Worm (Caenorhabditis elegans) whole organism, L2 larva: ENCODE data around the gene F35F10.6.

ENCODE experiments used
- ceh-82 ChIP-seq: fragments of 150-350 bp; optimal IDR thresholded peaks from 2 replicates; lab custom pipeline; 2014; ENCODE audit warnings: missing biosample characterization, missing genetic modification characterization
- nhr-10 ChIP-seq: sonication (generic microtip); optimal IDR thresholded peaks from 2 replicates; lab custom pipeline; 2017; ENCODE audit warnings: missing biosample characterization, missing genetic modification characterization
- nhr-25 ChIP-seq: fragments of 150-350 bp; sonication (generic microtip); optimal IDR thresholded peaks from 3 replicates; lab custom pipeline; 2014; ENCODE audit warnings: missing biosample characterization, missing genetic modification characterization
- ztf-4 ChIP-seq: fragments of 150-350 bp; optimal IDR thresholded peaks from 2 replicates; lab custom pipeline; 2014; ENCODE audit warnings: missing biosample characterization, missing genetic modification characterization

- TF ChIP-seq nhr-25 (tag; lab: Kevin White, UChicago) = no peak
- no peak for TF ChIP-seq nhr-10 (tag; lab: Kevin White, UChicago)
- TF ChIP-seq ceh-82 (tag; lab: Kevin White, UChicago) = no peak
- TF ChIP-seq ztf-4 (tag; lab: Kevin White, UChicago) = no peak
Measured at ce11 chrV:3256809-3257208, 32.4 kb downstream of the F35F10.6 start.
